Fruit fly (Drosophila melanogaster) whole organism, embryonic: Measurements from ENCODE around the gene RpS9.

Source experiments
- Atf3 ChIP-seq: fragments of 200-800 bp; sonication (Bioruptor generic); optimal IDR thresholded peaks from 3 replicates; lab custom pipeline; 2016; ENCODE audit warnings: missing biosample characterization, missing genetic modification characterization
- BEAF-32 ChIP-seq: fragments of 200-800 bp; sonication (Bioruptor generic); optimal IDR thresholded peaks from 3 replicates; lab custom pipeline; 2017; ENCODE audit warnings: missing biosample characterization, missing genetic modification characterization, mild to moderate bottlenecking, moderate library complexity, missing genetic modification reagents
- C15 ChIP-seq: fragments of 200-800 bp; sonication (Bioruptor generic); IDR thresholded peaks from 3 replicates; pipeline ENCODE4 v1.3.6; 2022; ENCODE audit warnings: missing biosample characterization, missing genetic modification characterization
- CG10274 ChIP-seq: fragments of 200-800 bp; sonication (Bioruptor generic); optimal IDR thresholded peaks from 3 replicates; lab custom pipeline; 2017; ENCODE audit warnings: missing biosample characterization, mild to moderate bottlenecking, missing genetic modification characterization
- CG11723 ChIP-seq: fragments of 200-800 bp; sonication (Bioruptor generic); optimal IDR thresholded peaks from 2 replicates; lab custom pipeline; 2017; ENCODE audit warnings: missing biosample characterization, mild to moderate bottlenecking, missing genetic modification characterization
- CG12155 ChIP-seq: fragments of 200-800 bp; sonication (Bioruptor generic); optimal IDR thresholded peaks from 3 replicates; lab custom pipeline; 2016; ENCODE audit warnings: missing biosample characterization, missing genetic modification characterization
- CG16815 ChIP-seq: fragments of 200-800 bp; sonication (Bioruptor generic); optimal IDR thresholded peaks from 3 replicates; lab custom pipeline; 2017; ENCODE audit warnings: missing biosample characterization, mild to moderate bottlenecking, missing genetic modification characterization
- CG16863 ChIP-seq: fragments of 200-800 bp; sonication (Bioruptor generic); optimal IDR thresholded peaks from 3 replicates; lab custom pipeline; 2016; ENCODE audit warnings: missing biosample characterization, missing genetic modification characterization
- CG1792 ChIP-seq: fragments of 200-800 bp; sonication (Bioruptor generic); optimal IDR thresholded peaks from 2 replicates; lab custom pipeline; 2016; ENCODE audit warnings: missing biosample characterization, missing genetic modification characterization
- CG2129 ChIP-seq: fragments of 200-800 bp; sonication (Bioruptor generic); IDR thresholded peaks from 2 replicates; pipeline ENCODE4 v1.3.6; 2022; ENCODE audit warnings: missing biosample characterization, missing genetic modification characterization; ENCODE audit not compliant: partially characterized antibody
- CG2678 ChIP-seq: fragments of 200-800 bp; sonication (Bioruptor generic); optimal IDR thresholded peaks from 3 replicates; lab custom pipeline; 2019; ENCODE audit warnings: missing biosample characterization, mild to moderate bottlenecking, missing genetic modification characterization, moderate library complexity
- CG30020 ChIP-seq: fragments of 200-800 bp; optimal IDR thresholded peaks from 2 replicates; lab custom pipeline; 2019; ENCODE audit warnings: missing biosample characterization, mild to moderate bottlenecking, missing genetic modification characterization, moderate library complexity
- CG3163 ChIP-seq: fragments of 200-800 bp; sonication (Bioruptor generic); optimal IDR thresholded peaks from 3 replicates; lab custom pipeline; 2016; ENCODE audit warnings: missing biosample characterization, missing genetic modification characterization
- CG34376 ChIP-seq: fragments of 200-800 bp; sonication (Bioruptor generic); optimal IDR thresholded peaks from 2 replicates; lab custom pipeline; 2018; ENCODE audit warnings: missing biosample characterization, mild to moderate bottlenecking, missing genetic modification characterization
- CG3995 ChIP-seq: fragments of 200-800 bp; sonication (Bioruptor generic); optimal IDR thresholded peaks from 3 replicates; lab custom pipeline; 2016; ENCODE audit warnings: missing biosample characterization, missing genetic modification characterization
- CG4820 ChIP-seq: fragments of 200-800 bp; sonication (Bioruptor generic); optimal IDR thresholded peaks from 3 replicates; lab custom pipeline; 2016; ENCODE audit warnings: missing biosample characterization, missing genetic modification characterization
- CG4854 ChIP-seq: fragments of 200-800 bp; sonication (Bioruptor generic); optimal IDR thresholded peaks from 2 replicates; lab custom pipeline; 2016; ENCODE audit warnings: missing biosample characterization, missing genetic modification characterization, inconsistent platforms
- CG6175 ChIP-seq: fragments of 200-800 bp; sonication (Bioruptor generic); IDR thresholded peaks from 3 replicates; pipeline ENCODE4 v1.3.6; 2022; ENCODE audit warnings: missing biosample characterization, missing genetic modification characterization
- CG6254 ChIP-seq: fragments of 200-800 bp; sonication (Bioruptor generic); optimal IDR thresholded peaks from 3 replicates; lab custom pipeline; 2017; ENCODE audit warnings: mild to moderate bottlenecking, missing biosample characterization, missing genetic modification reagents, missing genetic modification characterization
- CG7357 ChIP-seq: fragments of 200-800 bp; sonication (Bioruptor generic); IDR thresholded peaks from 3 replicates; pipeline ENCODE4 v1.3.6; 2022; ENCODE audit warnings: missing biosample characterization, missing genetic modification characterization
- CG8944 ChIP-seq: fragments of 200-800 bp; sonication (Bioruptor generic); optimal IDR thresholded peaks from 3 replicates; lab custom pipeline; 2016; ENCODE audit warnings: missing biosample characterization, missing genetic modification characterization
- Camta ChIP-seq: fragments of 200-800 bp; sonication (Bioruptor generic); optimal IDR thresholded peaks from 2 replicates; lab custom pipeline; 2016; ENCODE audit warnings: missing biosample characterization, missing genetic modification characterization
- Dbx ChIP-seq: fragments of 200-800 bp; sonication (Bioruptor generic); IDR thresholded peaks from 3 replicates; pipeline ENCODE4 v1.3.6; 2022; ENCODE audit warnings: missing biosample characterization, missing genetic modification characterization
- Dfd ChIP-seq, 2 experiments: fragments of >200 bp; optimal IDR thresholded peaks; 2 replicates each; lab custom pipeline; 2017; ENCODE audit warnings: missing biosample characterization in 2 of 2, missing genetic modification characterization in 2 of 2
- Dip2 ChIP-seq: fragments of 200-800 bp; sonication (Bioruptor generic); IDR thresholded peaks from 2 replicates; pipeline ENCODE4 v1.3.6; 2022; ENCODE audit warnings: missing biosample characterization, missing genetic modification characterization
- GATAe ChIP-seq: fragments of 200-800 bp; sonication (Bioruptor generic); conservative IDR thresholded peaks from 2 replicates; pipeline ENCODE4 v1.3.6; 2022; ENCODE audit warnings: missing biosample characterization, missing genetic modification characterization
- Gsc ChIP-seq: fragments of 200-800 bp; sonication (Bioruptor generic); IDR thresholded peaks from 2 replicates; pipeline ENCODE4 v1.3.6; 2022; ENCODE audit warnings: missing biosample characterization, missing genetic modification characterization
- HLH3B ChIP-seq: fragments of 200-800 bp; sonication (Bioruptor generic); IDR thresholded peaks from 2 replicates; pipeline ENCODE4 v1.3.6; 2022; ENCODE audit warnings: missing biosample characterization, missing genetic modification characterization
- HmgD ChIP-seq: fragments of 200-800 bp; sonication (Bioruptor generic); optimal IDR thresholded peaks from 3 replicates; lab custom pipeline; 2016; ENCODE audit warnings: missing biosample characterization, missing genetic modification characterization
- Hmx ChIP-seq: fragments of 200-800 bp; sonication (Bioruptor generic); optimal IDR thresholded peaks from 2 replicates; lab custom pipeline; 2016; ENCODE audit warnings: missing biosample characterization, missing genetic modification characterization
- MBD-R2 ChIP-seq: fragments of 200-800 bp; sonication (Bioruptor generic); IDR thresholded peaks from 2 replicates; pipeline ENCODE4 v1.3.6; 2022; ENCODE audit warnings: missing biosample characterization, missing genetic modification characterization
- Nf-YC ChIP-seq: fragments of 200-800 bp; optimal IDR thresholded peaks from 3 replicates; lab custom pipeline; 2019; ENCODE audit warnings: missing biosample characterization, mild to moderate bottlenecking, missing genetic modification characterization, moderate library complexity
- Pdp1 ChIP-seq, 2 experiments: fragments of 200-800 bp; sonication (Bioruptor generic); optimal IDR thresholded peaks; 3 replicates each; lab custom pipeline; 2016; ENCODE audit warnings: missing biosample characterization in 2 of 2, missing genetic modification characterization in 2 of 2, mild to moderate bottlenecking in 1 of 2, moderate library complexity in 1 of 2
- Rx ChIP-seq: fragments of 200-800 bp; sonication (Bioruptor generic); IDR thresholded peaks from 2 replicates; pipeline ENCODE4 v1.3.6; 2022; ENCODE audit warnings: missing biosample characterization, missing genetic modification characterization
- Trl ChIP-seq, 3 experiments: fragments of >200 bp in 2 of 3; fragments of 200-800 bp in 1 of 3; sonication (Bioruptor generic) in 1 of 3; optimal IDR thresholded peaks; 2 replicates in 1 of 3; 3 replicates in 2 of 3; lab custom pipeline; 2016 to 2017; ENCODE audit warnings: missing biosample characterization in 1 of 3, missing genetic modification characterization in 1 of 3
- btn ChIP-seq: fragments of 200-800 bp; sonication (Bioruptor generic); optimal IDR thresholded peaks from 2 replicates; lab custom pipeline; 2016; ENCODE audit warnings: missing biosample characterization, missing genetic modification characterization
- ci ChIP-seq: fragments of 200-800 bp; sonication (Bioruptor generic); IDR thresholded peaks from 3 replicates; pipeline ENCODE4 v1.3.6; 2022; ENCODE audit warnings: missing biosample characterization, missing genetic modification characterization
- croc ChIP-seq: fragments of 200-800 bp; sonication (Bioruptor generic); conservative IDR thresholded peaks from 3 replicates; pipeline ENCODE4 v1.3.6; 2022; ENCODE audit warnings: missing biosample characterization, missing genetic modification characterization
- crp ChIP-seq, 2 experiments: fragments of 200-800 bp; sonication (Bioruptor generic); optimal IDR thresholded peaks; 2 replicates in 1 of 2; 3 replicates in 1 of 2; lab custom pipeline; 2017; ENCODE audit warnings: missing biosample characterization in 2 of 2, missing genetic modification characterization in 2 of 2, mild to moderate bottlenecking in 1 of 2, moderate library complexity in 1 of 2
- dysf ChIP-seq: fragments of 200-800 bp; sonication (Bioruptor generic); IDR thresholded peaks from 3 replicates; pipeline ENCODE4 v1.3.6; 2022; ENCODE audit warnings: missing biosample characterization, missing genetic modification characterization
- fru ChIP-seq: fragments of >200 bp; optimal IDR thresholded peaks from 2 replicates; lab custom pipeline; 2017
- gcm ChIP-seq: fragments of 200-800 bp; sonication (Bioruptor generic); optimal IDR thresholded peaks from 2 replicates; lab custom pipeline; 2019; ENCODE audit warnings: missing biosample characterization, mild to moderate bottlenecking, missing genetic modification characterization, moderate library complexity
- lab ChIP-seq: fragments of 200-800 bp; sonication (Bioruptor generic); optimal IDR thresholded peaks from 3 replicates; lab custom pipeline; 2017; ENCODE audit warnings: missing biosample characterization, missing genetic modification characterization, mild to moderate bottlenecking, moderate library complexity, missing genetic modification reagents
- pb ChIP-seq: fragments of 200-800 bp; sonication (Bioruptor generic); optimal IDR thresholded peaks from 3 replicates; lab custom pipeline; 2016; ENCODE audit warnings: missing biosample characterization, missing genetic modification characterization
- peb ChIP-seq: fragments of 200-800 bp; sonication (Bioruptor generic); IDR thresholded peaks from 2 replicates; pipeline ENCODE4 v1.3.6; 2022; ENCODE audit warnings: missing biosample characterization, missing genetic modification characterization
- psq ChIP-seq: fragments of 200-800 bp; sonication (Bioruptor generic); optimal IDR thresholded peaks from 2 replicates; lab custom pipeline; 2017; ENCODE audit warnings: missing biosample characterization, missing genetic modification characterization
- sens-2 ChIP-seq: fragments of 200-800 bp; sonication (Bioruptor generic); IDR thresholded peaks from 2 replicates; pipeline ENCODE4 v1.3.6; 2022; ENCODE audit warnings: missing biosample characterization, missing genetic modification characterization
- slbo ChIP-seq: fragments of 200-800 bp; sonication (Bioruptor generic); IDR thresholded peaks from 2 replicates; pipeline ENCODE4 v1.3.6; 2022; ENCODE audit warnings: missing biosample characterization, missing genetic modification characterization
- tll ChIP-seq, 2 experiments: fragments of 200-800 bp in 1 of 2; fragments of >200 bp in 1 of 2; sonication (Bioruptor generic) in 1 of 2; optimal IDR thresholded peaks; 2 replicates each; lab custom pipeline; 2017 to 2019; ENCODE audit warnings: missing biosample characterization in 2 of 2, missing genetic modification characterization in 2 of 2, mild to moderate bottlenecking in 1 of 2, moderate library complexity in 1 of 2
- tna ChIP-seq: fragments of 200-800 bp; sonication (Bioruptor generic); IDR thresholded peaks from 2 replicates; pipeline ENCODE4 v1.3.6; 2022; ENCODE audit warnings: missing biosample characterization, missing genetic modification characterization; ENCODE audit not compliant: partially characterized antibody
- vvl ChIP-seq: fragments of 200-800 bp; sonication (Bioruptor generic); IDR thresholded peaks from 2 replicates; pipeline ENCODE4 v1.3.6; 2022; ENCODE audit warnings: missing biosample characterization, missing genetic modification characterization

RpS9 gene

dm6 chr3L:9461670-9462246 lies 49.6 kb downstream of the RpS9 start (continued):
- TF ChIP-seq HmgD (GFP tag; lab: Kevin White, UChicago) (no peak), CG4854 (GFP tag; lab: Kevin White, UChicago) (no peak), Dbx (GFP tag; lab: Robert Waterston, UW) (no peak), CG16863 (no peak), Trl (optimal IDR thresholded peaks at IDR 0.05; lab: Kevin White, UChicago) (peak in 1 of 2 experiments; percentile 96), Trl (GFP tag; optimal IDR thresholded peaks at IDR 0.05; lab: Kevin White, UChicago) (no peak), CG1792 (GFP tag; lab: Kevin White, UChicago) (peak; percentile 26), GATAe (GFP tag; lab: Robert Waterston, UW) (no peak), HLH3B (no peak), fru (lab: Kevin White, UChicago) (no peak), CG4820 (GFP tag; lab: Kevin White, UChicago) (no peak), CG12155 (no peak), CG30020 (tag; lab: Kevin White, UChicago) (no peak), CG8944 (GFP tag; lab: Kevin White, UChicago) (no peak), peb (GFP tag; lab: Robert Waterston, UW) (peak; percentile 12; the same call in 1 of the 2 replicates), Dip2 (GFP tag; lab: Robert Waterston, UW) (no peak), btn (GFP tag; lab: Kevin White, UChicago) (no peak), Camta (no peak), sens-2 (peak; percentile 59), CG34376 (no peak), crp (GFP tag; optimal IDR thresholded peaks at IDR 0.05; lab: Kevin White, UChicago) (peak in 1 of 2 experiments; percentile 17), tll (GFP tag; optimal IDR thresholded peaks at IDR 0.05; lab: Kevin White, UChicago) (no peak), CG6175 (GFP tag; lab: Robert Waterston, UW) (no peak), Gsc (GFP tag; lab: Robert Waterston, UW) (0 out of 2 replicates have a peak, but pooled peaks have one; percentile 27), Hmx (GFP tag; lab: Kevin White, UChicago) (no peak), gcm (GFP tag; lab: Kevin White, UChicago) (no peak), lab (GFP tag; lab: Kevin White, UChicago) (no peak), tna (GFP tag; lab: Robert Waterston, UW) (no peak), MBD-R2 (GFP tag; lab: Robert Waterston, UW) (no peak), Pdp1 (GFP tag; optimal IDR thresholded peaks at IDR 0.05; lab: Kevin White, UChicago) (peak in 1 of 2 experiments; percentile 3), Nf-YC (tag; lab: Kevin White, UChicago) (no peak), slbo (GFP tag; lab: Robert Waterston, UW) (peak; percentile 59), CG7357 (peak; percentile 10; the same call in 1 of the 3 replicates), CG6254 (GFP tag; lab: Kevin White, UChicago) (no peak), CG3995 (GFP tag; lab: Kevin White, UChicago) (no peak), psq (no peak), BEAF-32 (GFP tag; lab: Kevin White, UChicago) (no peak), Rx (no peak), CG10274 (GFP tag; lab: Kevin White, UChicago) (peak; percentile 23), croc (GFP tag; lab: Robert Waterston, UW) (no peak), dysf (GFP tag; lab: Robert Waterston, UW) (peak; percentile 44; the same call in 1 of the 3 replicates), CG2678 (tag; lab: Kevin White, UChicago) (no peak), CG3163 (GFP tag; lab: Kevin White, UChicago) (no peak), C15 (GFP tag; lab: Robert Waterston, UW) (no peak), Atf3 (GFP tag; lab: Kevin White, UChicago) (no peak), CG2129 (no peak), Dfd (GFP tag; optimal IDR thresholded peaks at IDR 0.05; lab: Kevin White, UChicago) (no peak), CG11723 (GFP tag; lab: Kevin White, UChicago) (no peak), ci (peak; percentile 73; the same call in 2 of the 3 replicates), vvl (GFP tag; lab: Robert Waterston, UW) (no peak; the same call in 1 of the 2 replicates), CG16815 (no peak), pb (no peak)
